Fruit fly (Drosophila melanogaster): ENCODE results near the gene Gba1a.

Gba1a gene

dm6 chr3R:23722680-23723372 lies 22.4 kb downstream of the Gba1a start, which contains the start of gene CG10365 (continued):
- TF ChIP-seq CG10565 (GFP tag; optimal IDR thresholded peaks at IDR 0.05) (no peak), CG30403 (GFP tag; optimal IDR thresholded peaks at IDR 0.05) (peak; percentile 90), CG13287 (GFP tag; IDR thresholded peaks at IDR 0.05; ENCODE audit: partially characterized antibody) (no peak), odd (GFP tag; optimal IDR thresholded peaks at IDR 0.05) (peak; percentile 76), nerfin-2 (GFP tag; IDR thresholded peaks at IDR 0.05; ENCODE audit: partially characterized antibody) (no peak), NC2α (GFP tag; optimal IDR thresholded peaks at IDR 0.05) (no peak), dysf (GFP tag; IDR thresholded peaks at IDR 0.05) (peak; percentile 89), CG34422 (GFP tag; IDR thresholded peaks at IDR 0.05) (peak; percentile 76), D19A (tag; optimal IDR thresholded peaks at IDR 0.05) (peak; percentile 76), CG14860 (GFP tag; IDR thresholded peaks at IDR 0.05; ENCODE audit: partially characterized antibody) (no peak), en (GFP tag; optimal IDR thresholded peaks at IDR 0.05) (no peak), Max (GFP tag; optimal IDR thresholded peaks at IDR 0.05) (no peak), tio (GFP tag; optimal IDR thresholded peaks at IDR 0.05) (peak; percentile 59), CG18619 (GFP tag; optimal IDR thresholded peaks at IDR 0.05) (peak; percentile 79), ham (GFP tag; IDR thresholded peaks at IDR 0.05) (no peak), Awh (GFP tag; IDR thresholded peaks at IDR 0.05) (peak; percentile 61; the same call in 1 of the 2 replicates), lab (GFP tag; optimal IDR thresholded peaks at IDR 0.05) (peak; percentile 92), tap (tag; optimal IDR thresholded peaks at IDR 0.05) (peak; percentile 71), CG1233 (GFP tag; optimal IDR thresholded peaks at IDR 0.05) (peak; percentile 75), Nf-YA (GFP tag; IDR thresholded peaks at IDR 0.05) (peak; percentile 82), corto (GFP tag; optimal IDR thresholded peaks at IDR 0.05) (peak; percentile 33), grau (tag; optimal IDR thresholded peaks at IDR 0.05) (peak; percentile 86), gcm (GFP tag; optimal IDR thresholded peaks at IDR 0.05) (peak; percentile 91), abd-A (tag; optimal IDR thresholded peaks at IDR 0.05) (peak; percentile 68), Gsc (GFP tag; IDR thresholded peaks at IDR 0.05) (no peak), HLH54F (GFP tag; optimal IDR thresholded peaks at IDR 0.05) (no peak), Stat92E (GFP tag; optimal IDR thresholded peaks at IDR 0.05) (no peak), psq (GFP tag; optimal IDR thresholded peaks at IDR 0.05) (peak; percentile 52), z (GFP tag; IDR thresholded peaks at IDR 0.05) (0 out of 3 replicates have a peak, but pooled peaks have one; percentile 29), CG7357 (GFP tag; IDR thresholded peaks at IDR 0.05) (peak; percentile 76), Ravus (GFP tag; IDR thresholded peaks at IDR 0.05) (peak; percentile 76), Fer1 (GFP tag; optimal IDR thresholded peaks at IDR 0.05) (peak; percentile 89), prd (optimal IDR thresholded peaks at IDR 0.05) (no peak), prd (GFP tag; IDR thresholded peaks at IDR 0.05) (peak; percentile 77), Hr78 (GFP tag; optimal IDR thresholded peaks at IDR 0.05) (peak in 1 of 2 experiments; percentile 33), Vsx1 (GFP tag; optimal IDR thresholded peaks at IDR 0.05) (peak; percentile 43), fd64A (GFP tag; optimal IDR thresholded peaks at IDR 0.05) (no peak), CG3726 (GFP tag; IDR thresholded peaks at IDR 0.05) (peak; percentile 66; the same call in 1 of the 3 replicates), CG7839 (tag; optimal IDR thresholded peaks at IDR 0.05) (peak; percentile 96), sisA (GFP tag; IDR thresholded peaks at IDR 0.05) (peak; percentile 76), wek (GFP tag; optimal IDR thresholded peaks at IDR 0.05) (no peak), knrl (GFP tag; IDR thresholded peaks at IDR 0.05; ENCODE audit: partially characterized antibody) (no peak), fu2 (GFP tag; optimal IDR thresholded peaks at IDR 0.05) (no peak), trem (tag; optimal IDR thresholded peaks at IDR 0.05) (peak; percentile 45), BtbVII (GFP tag; optimal IDR thresholded peaks at IDR 0.05) (peak; percentile 89), CG8924 (tag; optimal IDR thresholded peaks at IDR 0.05) (peak; percentile 85), sens (GFP tag) (peak; percentile 57), Kr (GFP tag; optimal IDR thresholded peaks at IDR 0.05) (no peak), fd3F (GFP tag; optimal IDR thresholded peaks at IDR 0.05) (peak; percentile 90)
